Fruit fly (Drosophila melanogaster) whole organism, embryonic: Measurements from ENCODE around the gene GCC88.

Experiments
- Atf-2 ChIP-seq: fragments of 200-800 bp; sonication (Bioruptor generic); optimal IDR thresholded peaks from 2 replicates; lab custom pipeline; 2016; ENCODE audit warnings: missing biosample characterization, missing genetic modification characterization
- CG10979 ChIP-seq: fragments of 200-800 bp; sonication (Bioruptor generic); optimal IDR thresholded peaks from 2 replicates; lab custom pipeline; 2018; ENCODE audit warnings: missing biosample characterization, mild to moderate bottlenecking, missing genetic modification characterization, moderate library complexity
- CG11560 ChIP-seq: fragments of 200-800 bp; sonication (Bioruptor generic); IDR thresholded peaks from 3 replicates; pipeline ENCODE4 v1.3.6; 2022; ENCODE audit warnings: missing biosample characterization, missing genetic modification characterization
- CG13424 ChIP-seq: fragments of 200-800 bp; sonication (Bioruptor generic); optimal IDR thresholded peaks from 2 replicates; lab custom pipeline; 2019; ENCODE audit warnings: missing biosample characterization, mild to moderate bottlenecking, missing genetic modification characterization, moderate library complexity
- CG16813 ChIP-seq: fragments of 200-800 bp; sonication (Bioruptor generic); IDR thresholded peaks from 3 replicates; pipeline ENCODE4 v1.3.6; 2022; ENCODE audit warnings: missing biosample characterization, missing genetic modification characterization; ENCODE audit not compliant: partially characterized antibody
- CG17361 ChIP-seq: fragments of 200-800 bp; sonication (Bioruptor generic); IDR thresholded peaks from 3 replicates; pipeline ENCODE4 v1.3.6; 2022; ENCODE audit warnings: missing biosample characterization, missing genetic modification characterization
- CG1792 ChIP-seq: fragments of 200-800 bp; sonication (Bioruptor generic); optimal IDR thresholded peaks from 2 replicates; lab custom pipeline; 2016; ENCODE audit warnings: missing biosample characterization, missing genetic modification characterization
- CG2116 ChIP-seq: fragments of 200-800 bp; sonication (Bioruptor generic); optimal IDR thresholded peaks from 3 replicates; lab custom pipeline; 2018; ENCODE audit warnings: missing biosample characterization, mild to moderate bottlenecking, missing genetic modification characterization
- CG2120 ChIP-seq: fragments of 200-800 bp; sonication (Bioruptor generic); optimal IDR thresholded peaks from 3 replicates; lab custom pipeline; 2016; ENCODE audit warnings: missing biosample characterization, missing genetic modification characterization
- CG3065 ChIP-seq: fragments of 200-800 bp; sonication (Bioruptor generic); optimal IDR thresholded peaks from 2 replicates; lab custom pipeline; 2016; ENCODE audit warnings: missing biosample characterization, missing genetic modification characterization
- CG32532 ChIP-seq: fragments of 200-800 bp; sonication (Bioruptor generic); IDR thresholded peaks from 2 replicates; pipeline ENCODE4 v1.3.6; 2022; ENCODE audit warnings: missing biosample characterization, missing genetic modification characterization
- CG3847 ChIP-seq: fragments of 200-800 bp; sonication (Bioruptor generic); IDR thresholded peaks from 2 replicates; pipeline ENCODE4 v1.3.6; 2022; ENCODE audit warnings: missing biosample characterization, missing genetic modification characterization
- CG3995 ChIP-seq: fragments of 200-800 bp; sonication (Bioruptor generic); optimal IDR thresholded peaks from 3 replicates; lab custom pipeline; 2016; ENCODE audit warnings: missing biosample characterization, missing genetic modification characterization
- CG4617 ChIP-seq: fragments of 200-800 bp; sonication (Bioruptor generic); optimal IDR thresholded peaks from 3 replicates; lab custom pipeline; 2016; ENCODE audit warnings: missing biosample characterization, missing genetic modification characterization, borderline replicate concordance
- CG6813 ChIP-seq: fragments of 200-800 bp; sonication (Bioruptor generic); optimal IDR thresholded peaks from 2 replicates; lab custom pipeline; 2017; ENCODE audit warnings: missing biosample characterization, missing genetic modification characterization, mild to moderate bottlenecking, moderate library complexity, missing genetic modification reagents
- CG7357 ChIP-seq: fragments of 200-800 bp; sonication (Bioruptor generic); IDR thresholded peaks from 3 replicates; pipeline ENCODE4 v1.3.6; 2022; ENCODE audit warnings: missing biosample characterization, missing genetic modification characterization
- CG8924 ChIP-seq: fragments of 200-800 bp; optimal IDR thresholded peaks from 3 replicates; lab custom pipeline; 2019; ENCODE audit warnings: missing biosample characterization, mild to moderate bottlenecking, missing genetic modification characterization, moderate library complexity
- Chrac-16 ChIP-seq: fragments of 200-800 bp; sonication (Bioruptor generic); optimal IDR thresholded peaks from 3 replicates; lab custom pipeline; 2016; ENCODE audit warnings: missing biosample characterization, missing genetic modification characterization
- Dip2 ChIP-seq: fragments of 200-800 bp; sonication (Bioruptor generic); IDR thresholded peaks from 2 replicates; pipeline ENCODE4 v1.3.6; 2022; ENCODE audit warnings: missing biosample characterization, missing genetic modification characterization
- Dip3 ChIP-seq: fragments of 200-800 bp; sonication (Bioruptor generic); optimal IDR thresholded peaks from 3 replicates; lab custom pipeline; 2016; ENCODE audit warnings: missing biosample characterization, missing genetic modification characterization
- Doc3 ChIP-seq: fragments of 200-800 bp; sonication (Bioruptor generic); IDR thresholded peaks from 3 replicates; pipeline ENCODE4 v1.3.6; 2022; ENCODE audit warnings: missing biosample characterization, missing genetic modification characterization; ENCODE audit not compliant: partially characterized antibody
- E2f1 ChIP-seq: fragments of 200-800 bp; sonication (Bioruptor generic); IDR thresholded peaks from 2 replicates; pipeline ENCODE4 v1.3.6; 2022; ENCODE audit warnings: missing biosample characterization, missing genetic modification characterization
- Gug ChIP-seq: fragments of 200-800 bp; sonication (Bioruptor generic); IDR thresholded peaks from 4 replicates; pipeline ENCODE4 v1.3.6; 2022; ENCODE audit warnings: missing biosample characterization, missing genetic modification characterization
- HHEX ChIP-seq: fragments of 200-800 bp; sonication (Bioruptor generic); optimal IDR thresholded peaks from 3 replicates; lab custom pipeline; 2017; ENCODE audit warnings: missing biosample characterization, mild to moderate bottlenecking, missing genetic modification characterization, missing genetic modification reagents
- HLHmδ ChIP-seq: fragments of 200-800 bp; sonication (Bioruptor generic); optimal IDR thresholded peaks from 2 replicates; lab custom pipeline; 2018; ENCODE audit warnings: missing biosample characterization, mild to moderate bottlenecking, missing genetic modification characterization, moderate library complexity
- Hr3 ChIP-seq: fragments of 200-800 bp; sonication (Bioruptor generic); optimal IDR thresholded peaks from 3 replicates; lab custom pipeline; 2016; ENCODE audit warnings: missing biosample characterization, missing genetic modification characterization
- Jarid2 ChIP-seq: fragments of 200-800 bp; sonication (Bioruptor generic); optimal IDR thresholded peaks from 3 replicates; lab custom pipeline; 2017; ENCODE audit warnings: mild to moderate bottlenecking, missing biosample characterization, missing genetic modification reagents, missing genetic modification characterization
- Nf-YA ChIP-seq: fragments of 200-800 bp; sonication (Bioruptor generic); IDR thresholded peaks from 2 replicates; pipeline ENCODE4 v1.3.6; 2022; ENCODE audit warnings: missing biosample characterization, missing genetic modification characterization
- NfI ChIP-seq: fragments of 200-800 bp; sonication (Bioruptor generic); optimal IDR thresholded peaks from 3 replicates; lab custom pipeline; 2018; ENCODE audit warnings: missing biosample characterization, mild to moderate bottlenecking, missing genetic modification characterization, moderate library complexity
- Oli ChIP-seq: fragments of 200-800 bp; sonication (Bioruptor generic); optimal IDR thresholded peaks from 2 replicates; lab custom pipeline; 2018; ENCODE audit warnings: missing biosample characterization, mild to moderate bottlenecking, missing genetic modification characterization, moderate library complexity
- Optix ChIP-seq: fragments of 200-800 bp; sonication (Bioruptor generic); IDR thresholded peaks from 3 replicates; pipeline ENCODE4 v1.3.6; 2022; ENCODE audit warnings: missing biosample characterization, missing genetic modification characterization
- Sry-δ ChIP-seq: fragments of 200-800 bp; sonication (Bioruptor generic); optimal IDR thresholded peaks from 2 replicates; lab custom pipeline; 2016; ENCODE audit warnings: missing biosample characterization, missing genetic modification characterization
- ase ChIP-seq: fragments of 200-800 bp; sonication (Bioruptor generic); IDR thresholded peaks from 3 replicates; pipeline ENCODE4 v1.3.6; 2022; ENCODE audit warnings: missing biosample characterization, missing genetic modification characterization
- bowl ChIP-seq: fragments of 200-800 bp; sonication (Bioruptor generic); IDR thresholded peaks from 2 replicates; pipeline ENCODE4 v1.3.6; 2022; ENCODE audit warnings: missing biosample characterization, missing genetic modification characterization
- cas ChIP-seq: fragments of 200-800 bp; sonication (Bioruptor generic); IDR thresholded peaks from 2 replicates; pipeline ENCODE4 v1.3.6; 2022; ENCODE audit warnings: missing biosample characterization, missing genetic modification characterization
- fd102C ChIP-seq: fragments of 200-800 bp; sonication (Bioruptor generic); optimal IDR thresholded peaks from 2 replicates; lab custom pipeline; 2018; ENCODE audit warnings: missing biosample characterization, mild to moderate bottlenecking, missing genetic modification characterization, moderate library complexity
- gt ChIP-seq: fragments of 200-800 bp; sonication (Bioruptor generic); IDR thresholded peaks from 2 replicates; pipeline ENCODE4 v1.3.6; 2022; ENCODE audit warnings: missing biosample characterization, missing genetic modification characterization
- kay ChIP-seq: fragments of 200-800 bp; sonication (Bioruptor generic); optimal IDR thresholded peaks from 2 replicates; lab custom pipeline; 2016; ENCODE audit warnings: missing biosample characterization, missing genetic modification characterization
- maf-S ChIP-seq: fragments of 200-800 bp; sonication (Bioruptor generic); optimal IDR thresholded peaks from 2 replicates; lab custom pipeline; 2016; ENCODE audit warnings: missing biosample characterization, missing genetic modification characterization
- nmo ChIP-seq: fragments of 200-800 bp; sonication (Bioruptor generic); optimal IDR thresholded peaks from 2 replicates; lab custom pipeline; 2018; ENCODE audit warnings: missing biosample characterization, mild to moderate bottlenecking, missing genetic modification characterization, moderate library complexity
- phol ChIP-seq: fragments of 200-800 bp; sonication (Bioruptor generic); optimal IDR thresholded peaks from 3 replicates; lab custom pipeline; 2018; ENCODE audit warnings: missing biosample characterization, mild to moderate bottlenecking, missing genetic modification characterization, moderate library complexity
- pnt ChIP-seq: fragments of 200-800 bp; sonication (Bioruptor generic); optimal IDR thresholded peaks from 3 replicates; lab custom pipeline; 2016; ENCODE audit warnings: missing biosample characterization, missing genetic modification characterization
- ro ChIP-seq: fragments of 200-800 bp; sonication (Bioruptor generic); IDR thresholded peaks from 2 replicates; pipeline ENCODE4 v1.3.6; 2022; ENCODE audit warnings: missing biosample characterization, missing genetic modification characterization
- sens ChIP-seq: fragments of 200-800 bp; sonication (Bioruptor generic); peaks from one replicate; lab custom pipeline; 2016; ENCODE audit warnings: missing biosample characterization, missing genetic modification characterization
- sens-2 ChIP-seq: fragments of 200-800 bp; sonication (Bioruptor generic); IDR thresholded peaks from 2 replicates; pipeline ENCODE4 v1.3.6; 2022; ENCODE audit warnings: missing biosample characterization, missing genetic modification characterization
- sqz ChIP-seq: fragments of 200-800 bp; sonication (Bioruptor generic); optimal IDR thresholded peaks from 3 replicates; lab custom pipeline; 2018; ENCODE audit warnings: missing biosample characterization, mild to moderate bottlenecking, missing genetic modification characterization
- tgo ChIP-seq: fragments of 200-800 bp; sonication (Bioruptor generic); IDR thresholded peaks from 3 replicates; pipeline ENCODE4 v1.3.6; 2022; ENCODE audit warnings: missing biosample characterization, missing genetic modification characterization
- vvl ChIP-seq: fragments of 200-800 bp; sonication (Bioruptor generic); IDR thresholded peaks from 2 replicates; pipeline ENCODE4 v1.3.6; 2022; ENCODE audit warnings: missing biosample characterization, missing genetic modification characterization
- z ChIP-seq: fragments of 200-800 bp; sonication (Bioruptor generic); IDR thresholded peaks from 3 replicates; pipeline ENCODE4 v1.3.6; 2022; ENCODE audit warnings: missing biosample characterization, missing genetic modification characterization
- zen2 ChIP-seq: fragments of 200-800 bp; sonication (Bioruptor generic); IDR thresholded peaks from 3 replicates; pipeline ENCODE4 v1.3.6; 2022; ENCODE audit warnings: missing biosample characterization, missing genetic modification characterization; ENCODE audit not compliant: partially characterized antibody
- zfh2 ChIP-seq: fragments of 200-800 bp; sonication (Bioruptor generic); optimal IDR thresholded peaks from 2 replicates; lab custom pipeline; 2016; ENCODE audit warnings: missing biosample characterization, missing genetic modification characterization

Gene GCC88

dm6 chr3R:11216156-11216630 lies 14.2 kb downstream of the GCC88 start, which contains the start of the genes RpS25 and CG4820 (continued):
- TF ChIP-seq HLHmδ (GFP tag; lab: Kevin White, UChicago) (peak; percentile 99), z (GFP tag; lab: Robert Waterston, UW) (0 out of 3 replicates have a peak, but pooled peaks have one; percentile 54), Dip3 (GFP tag; lab: Kevin White, UChicago) (peak; percentile 81), CG3847 (GFP tag; lab: Robert Waterston, UW) (peak; percentile 95), ase (GFP tag; lab: Robert Waterston, UW) (peak; percentile 77), CG6813 (GFP tag; lab: Kevin White, UChicago) (peak; percentile 92), Optix (peak; percentile 81), CG1792 (peak; percentile 84), CG4617 (GFP tag; lab: Kevin White, UChicago) (peak; percentile 97), CG3995 (GFP tag; lab: Kevin White, UChicago) (peak; percentile 79), nmo (GFP tag; lab: Kevin White, UChicago) (peak; percentile 93), CG2116 (GFP tag; lab: Kevin White, UChicago) (peak; percentile 95), bowl (GFP tag; lab: Robert Waterston, UW) (peak; percentile 71), Dip2 (GFP tag; lab: Robert Waterston, UW) (no peak), CG13424 (tag; lab: Kevin White, UChicago) (peak; percentile 84), Hr3 (GFP tag; lab: Kevin White, UChicago) (peak; percentile 71), sens-2 (GFP tag; lab: Robert Waterston, UW) (peak; percentile 89), CG10979 (peak; percentile 83), NfI (GFP tag; lab: Kevin White, UChicago) (peak; percentile 96), ro (no peak; the same call in 1 of the 2 replicates), Gug (GFP tag; lab: Robert Waterston, UW) (peak; percentile 38; the same call in 2 of the 4 replicates), CG3065 (GFP tag; lab: Kevin White, UChicago) (peak; percentile 74), sqz (GFP tag; lab: Kevin White, UChicago) (peak; percentile 91), zfh2 (GFP tag; lab: Kevin White, UChicago) (peak; percentile 70), tgo (GFP tag; lab: Robert Waterston, UW) (peak; percentile 88), CG16813 (GFP tag; lab: Robert Waterston, UW) (peak; percentile 87), maf-S (peak; percentile 88), Doc3 (GFP tag; lab: Robert Waterston, UW) (peak; percentile 86), sens (GFP tag; lab: Kevin White, UChicago) (peak; percentile 98), E2f1 (GFP tag; lab: Robert Waterston, UW) (peak; percentile 78), CG17361 (GFP tag; lab: Robert Waterston, UW) (peak; percentile 88), HHEX (peak; percentile 95), CG7357 (GFP tag; lab: Robert Waterston, UW) (0 out of 3 replicates have a peak, but pooled peaks have one; percentile 31), Sry-δ (GFP tag; lab: Kevin White, UChicago) (peak; percentile 92), CG2120 (GFP tag; lab: Kevin White, UChicago) (peak; percentile 78), fd102C (GFP tag; lab: Kevin White, UChicago) (peak; percentile 87), pnt (peak; percentile 28), phol (tag; lab: Kevin White, UChicago) (peak; percentile 100), Chrac-16 (GFP tag; lab: Kevin White, UChicago) (peak; percentile 58), CG8924 (tag; lab: Kevin White, UChicago) (peak; percentile 87), CG11560 (peak; percentile 54; the same call in 2 of the 3 replicates), Oli (tag; lab: Kevin White, UChicago) (peak; percentile 82), gt (GFP tag; lab: Robert Waterston, UW) (peak; percentile 69; the same call in 1 of the 2 replicates), Nf-YA (GFP tag; lab: Robert Waterston, UW) (peak; percentile 79), CG32532 (peak; percentile 89), cas (GFP tag; lab: Robert Waterston, UW) (peak; percentile 69), kay (GFP tag; lab: Kevin White, UChicago) (peak; percentile 24), vvl (GFP tag; lab: Robert Waterston, UW) (peak; percentile 91), Atf-2 (GFP tag; lab: Kevin White, UChicago) (peak; percentile 89), zen2 (peak; percentile 67; the same call in 2 of the 3 replicates), Jarid2 (GFP tag; lab: Kevin White, UChicago) (peak; percentile 75)
